Fruit fly (Drosophila melanogaster): Measurements from ENCODE around the gene shakB.

shakB gene

DNA sequence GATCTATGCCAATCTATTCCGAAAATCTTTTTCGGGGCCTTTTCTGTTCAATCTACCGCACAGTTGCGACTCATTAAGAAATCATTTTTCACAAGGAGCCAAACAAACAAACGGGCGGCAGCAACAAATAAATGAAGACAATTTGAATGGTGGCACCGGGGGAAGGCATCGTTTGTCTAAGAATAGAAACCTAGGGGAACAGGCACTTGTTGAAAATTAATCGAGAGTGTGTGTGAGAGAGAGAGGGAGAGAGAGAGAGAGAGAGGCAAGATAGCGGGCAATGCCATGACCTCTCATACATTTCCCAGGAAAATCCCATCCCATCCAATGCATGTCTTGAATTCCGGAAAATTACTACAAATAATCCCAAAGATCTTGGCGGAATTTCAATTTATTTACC lies 10.4 kb downstream of the shakB start:
- TF ChIP-seq usp (GFP tag; optimal IDR thresholded peaks at IDR 0.05) = no peak
- no peak for TF ChIP-seq sage (GFP tag; optimal IDR thresholded peaks at IDR 0.05)
- TF ChIP-seq Sp1 (GFP tag; optimal IDR thresholded peaks at IDR 0.05) = no peak
- TF ChIP-seq Rel (GFP tag; optimal IDR thresholded peaks at IDR 0.05) = no peak
- no peak for TF ChIP-seq Rel (tag; optimal IDR thresholded peaks at IDR 0.05)
- TF ChIP-seq dl (GFP tag; optimal IDR thresholded peaks at IDR 0.05; ENCODE audit: insufficient read depth in 1 of 2, partially characterized antibody in 2 of 2) = no peak
- no peak for TF ChIP-seq pan (optimal IDR thresholded peaks at IDR 0.05)

DNA sequence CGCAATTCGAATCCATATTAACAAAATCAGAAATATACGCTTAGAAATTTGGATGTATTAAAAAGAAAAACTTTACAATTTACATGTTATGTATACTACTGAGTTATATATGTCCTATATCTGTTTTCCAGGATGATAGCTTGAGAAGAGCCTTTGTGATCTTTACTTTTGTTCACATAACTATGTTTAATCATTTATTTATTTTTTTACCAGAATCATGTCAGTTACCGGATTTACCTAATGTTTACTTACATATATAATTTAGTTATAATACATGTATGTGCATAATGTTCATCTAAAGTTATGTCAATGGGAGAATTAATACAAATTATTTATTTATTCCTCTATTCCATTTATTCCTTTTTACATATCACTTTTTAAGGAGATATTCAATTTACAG lies 44.3 kb downstream of the shakB start, which contains the start of gene I-3:
I-3 (minus strand) TSS at position 101 of the 400 bp plus-strand sequence.
- no peak for TF ChIP-seq fru (GFP tag; optimal IDR thresholded peaks at IDR 0.05)
- TF ChIP-seq ey (GFP tag; optimal IDR thresholded peaks at IDR 0.05) = no peak

DNA sequence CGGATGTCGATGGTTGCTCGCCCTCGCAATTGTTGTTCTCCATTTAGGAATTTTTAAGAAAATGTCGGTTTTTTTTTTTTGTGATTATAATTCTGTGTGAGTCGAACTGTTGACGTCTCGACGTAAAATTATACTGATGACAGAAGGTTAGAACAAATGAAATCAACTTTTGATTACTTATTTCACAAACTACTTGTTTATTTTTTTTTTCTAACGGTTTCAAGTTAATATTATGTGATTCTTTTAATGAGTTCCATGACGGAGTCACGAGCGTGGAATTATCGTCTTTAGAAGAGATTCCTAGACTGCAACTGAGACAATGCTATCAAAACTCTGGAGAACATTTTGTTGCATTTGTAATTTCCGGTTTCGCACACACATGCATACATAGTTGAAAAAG lies 57.6 kb downstream of the shakB start, which contains the start of gene CG1314:
CG1314 (minus strand) TSS at position 101 of the 400 bp plus-strand sequence.
- no peak for TF ChIP-seq Hr78 (GFP tag; optimal IDR thresholded peaks at IDR 0.05)
- TF ChIP-seq CG9705 (GFP tag; optimal IDR thresholded peaks at IDR 0.05) = no peak
- TF ChIP-seq psq (GFP tag; optimal IDR thresholded peaks at IDR 0.05) = no peak
- TF ChIP-seq lola (GFP tag; optimal IDR thresholded peaks at IDR 0.05) = no peak
- TF ChIP-seq Sp1 (GFP tag; optimal IDR thresholded peaks at IDR 0.05) = no peak
- TF ChIP-seq Jra (GFP tag; optimal IDR thresholded peaks at IDR 0.05) = no peak
- TF ChIP-seq Mio (GFP tag; optimal IDR thresholded peaks at IDR 0.05) = no peak
- no peak for TF ChIP-seq brk (GFP tag; optimal IDR thresholded peaks at IDR 0.05)
- TF ChIP-seq rgr (GFP tag; optimal IDR thresholded peaks at IDR 0.05) = no peak
- no peak for TF ChIP-seq OdsH (GFP tag; optimal IDR thresholded peaks at IDR 0.05)
- TF ChIP-seq dmrt93B (GFP tag; optimal IDR thresholded peaks at IDR 0.05) = no peak
- no peak for TF ChIP-seq Dif (GFP tag; optimal IDR thresholded peaks at IDR 0.05; ENCODE audit: partially characterized antibody)

DNA sequence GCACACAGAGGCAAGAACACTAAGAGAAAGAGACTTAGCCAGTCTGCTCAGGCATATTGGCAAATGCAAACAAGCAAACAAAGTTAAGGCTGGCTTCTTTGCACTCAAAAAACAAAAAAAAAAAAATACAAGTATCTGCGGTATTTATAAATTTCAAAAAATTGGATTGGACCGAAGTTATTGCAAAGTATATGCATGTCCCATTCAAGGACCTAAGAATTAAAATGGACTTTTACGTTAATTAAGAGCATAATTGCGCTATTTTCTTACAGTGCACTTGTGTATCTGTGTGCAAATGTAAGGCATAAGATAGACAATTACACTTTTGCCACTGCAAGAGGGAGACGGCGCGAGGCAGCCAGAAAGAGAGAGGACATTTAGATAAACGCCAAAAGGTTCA lies 63.1 kb downstream of the shakB start:
- TF ChIP-seq psq (GFP tag; optimal IDR thresholded peaks at IDR 0.05) = no peak
- TF ChIP-seq brk (GFP tag; optimal IDR thresholded peaks at IDR 0.05) = no peak
- TF ChIP-seq lola (GFP tag; optimal IDR thresholded peaks at IDR 0.05) = no peak
- no peak for TF ChIP-seq pan (optimal IDR thresholded peaks at IDR 0.05)
- no peak for TF ChIP-seq Hr83 (GFP tag; optimal IDR thresholded peaks at IDR 0.05; ENCODE audit: poor library complexity, severe bottlenecking)
- no peak for TF ChIP-seq Hnf4 (GFP tag; optimal IDR thresholded peaks at IDR 0.05)
- TF ChIP-seq Sp1 (GFP tag; optimal IDR thresholded peaks at IDR 0.05) = no peak

DNA sequence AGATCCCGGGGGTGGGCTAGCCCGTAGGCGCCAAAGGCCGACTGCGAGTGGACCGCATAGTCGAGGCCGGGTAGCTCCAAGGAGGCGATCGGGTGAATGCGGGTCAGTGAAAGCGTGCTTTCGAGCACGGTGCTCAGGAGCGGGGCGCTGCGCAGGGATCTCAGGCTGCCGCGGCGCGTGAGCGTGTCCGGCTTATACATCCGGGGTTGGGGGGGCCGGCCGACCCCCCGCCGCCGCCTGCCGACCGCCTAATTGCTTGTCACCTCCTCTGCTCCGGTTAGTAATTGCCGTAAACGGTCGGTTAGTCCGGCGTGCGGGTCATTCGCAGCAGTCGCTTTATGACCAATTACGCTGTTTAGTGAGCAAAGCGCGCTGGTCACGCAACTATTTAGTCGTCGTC lies 100.7 kb downstream of the shakB start:
- peak; percentile 97 for TF ChIP-seq Dfd (GFP tag; optimal IDR thresholded peaks at IDR 0.05)
- TF ChIP-seq pan (optimal IDR thresholded peaks at IDR 0.05) = no peak

DNA sequence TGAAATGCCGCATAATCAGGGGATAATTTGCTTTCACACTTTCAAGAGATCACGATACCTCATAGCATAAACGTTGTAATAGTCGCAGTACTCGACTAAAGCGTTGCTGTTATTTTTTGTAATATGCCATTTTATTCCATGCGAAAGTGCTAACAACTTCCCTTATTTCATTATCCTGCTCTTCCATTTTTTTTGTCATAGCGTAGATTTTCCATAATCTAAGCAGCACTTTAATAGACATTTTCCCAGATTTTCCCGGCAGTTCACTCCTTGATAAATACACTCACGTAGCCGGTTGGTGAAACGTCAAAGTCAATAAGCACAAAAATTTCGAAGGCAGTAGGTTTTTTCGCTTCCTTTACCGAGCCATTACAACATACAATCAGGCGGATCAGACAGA lies 105.0 kb downstream of the shakB start, which contains the start of gene CG15450:
CG15450 (plus strand) TSS at position 301 of the 400 bp plus-strand sequence.
- no peak for TF ChIP-seq ey (GFP tag; optimal IDR thresholded peaks at IDR 0.05)
- TF ChIP-seq CG9705 (GFP tag; optimal IDR thresholded peaks at IDR 0.05) = no peak
- TF ChIP-seq Hnf4 (GFP tag; optimal IDR thresholded peaks at IDR 0.05) = no peak
- no peak for TF ChIP-seq usp (GFP tag; optimal IDR thresholded peaks at IDR 0.05)
- TF ChIP-seq br (GFP tag; optimal IDR thresholded peaks at IDR 0.05) = no peak
- no peak for TF ChIP-seq Myc (optimal IDR thresholded peaks at IDR 0.05)
- TF ChIP-seq CG32264 (GFP tag; optimal IDR thresholded peaks at IDR 0.05) = no peak
- TF ChIP-seq fru (GFP tag; optimal IDR thresholded peaks at IDR 0.05) = no peak
- no peak for TF ChIP-seq jim (GFP tag; optimal IDR thresholded peaks at IDR 0.05)
- no peak for TF ChIP-seq h (GFP tag; optimal IDR thresholded peaks at IDR 0.05)

DNA sequence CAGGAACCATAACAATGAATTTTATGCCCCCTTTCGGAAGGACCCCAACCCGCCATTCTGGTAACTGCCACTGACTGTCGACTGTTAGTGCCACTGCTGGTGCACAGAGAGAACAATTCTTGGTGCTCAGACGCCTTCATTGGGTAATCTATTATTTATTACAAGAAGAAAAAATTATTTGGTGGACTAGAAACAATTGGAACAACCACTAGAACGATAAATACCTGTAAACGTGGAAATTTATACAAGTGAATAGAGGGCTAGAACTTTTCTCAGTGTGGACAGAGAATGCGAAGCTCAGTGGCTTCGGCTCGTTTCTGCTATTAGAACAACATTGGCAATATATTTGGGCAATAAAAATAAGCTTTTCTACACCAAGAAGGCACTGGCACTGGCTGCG lies 129.4 kb downstream of the shakB start:
- TF ChIP-seq br (GFP tag; optimal IDR thresholded peaks at IDR 0.05) (no peak), psq (GFP tag; optimal IDR thresholded peaks at IDR 0.05) (no peak), Mio (GFP tag; optimal IDR thresholded peaks at IDR 0.05) (no peak), Hr83 (GFP tag; optimal IDR thresholded peaks at IDR 0.05; ENCODE audit: poor library complexity, severe bottlenecking) (no peak), lola (GFP tag; optimal IDR thresholded peaks at IDR 0.05) (no peak), Dif (GFP tag; optimal IDR thresholded peaks at IDR 0.05; ENCODE audit: partially characterized antibody) (no peak), foxo (GFP tag; optimal IDR thresholded peaks at IDR 0.05) (no peak), fru (GFP tag; optimal IDR thresholded peaks at IDR 0.05) (no peak), jim (GFP tag; optimal IDR thresholded peaks at IDR 0.05) (no peak), Hr78 (GFP tag; optimal IDR thresholded peaks at IDR 0.05) (no peak), usp (GFP tag; optimal IDR thresholded peaks at IDR 0.05) (no peak), h (GFP tag; optimal IDR thresholded peaks at IDR 0.05) (no peak), GATAd (GFP tag; optimal IDR thresholded peaks at IDR 0.05) (no peak), Sp1 (GFP tag; optimal IDR thresholded peaks at IDR 0.05) (no peak), tai (GFP tag; optimal IDR thresholded peaks at IDR 0.05) (no peak), dsf (GFP tag; optimal IDR thresholded peaks at IDR 0.05; ENCODE audit: borderline replicate concordance) (no peak), Dfd (GFP tag; optimal IDR thresholded peaks at IDR 0.05) (no peak)

Data from whole organism, wandering third instar larva.